Worm (Caenorhabditis elegans): Measurements from ENCODE around the gene F59B1.10.
A peak's percentile ranks its signal among the peaks of the same experiment; 100 is the strongest.

The F59B1.10 gene

ce11 chrV:3697071-3697470, 49.3 kb upstream of the F59B1.10 start (continued):
- no peak for TF ChIP-seq nhr-10 (tag; optimal IDR thresholded peaks at IDR 0.05)
- TF ChIP-seq ZK337.2 (GFP tag; IDR thresholded peaks at IDR 0.05): no peak
- peak; percentile 0 for TF ChIP-seq aha-1 (tag)
- no peak for TF ChIP-seq Y75B8A.6 (GFP tag; IDR thresholded peaks at IDR 0.05)
- peak; percentile 86 for TF ChIP-seq lin-1 (GFP tag; IDR thresholded peaks at IDR 0.05)

DNA sequence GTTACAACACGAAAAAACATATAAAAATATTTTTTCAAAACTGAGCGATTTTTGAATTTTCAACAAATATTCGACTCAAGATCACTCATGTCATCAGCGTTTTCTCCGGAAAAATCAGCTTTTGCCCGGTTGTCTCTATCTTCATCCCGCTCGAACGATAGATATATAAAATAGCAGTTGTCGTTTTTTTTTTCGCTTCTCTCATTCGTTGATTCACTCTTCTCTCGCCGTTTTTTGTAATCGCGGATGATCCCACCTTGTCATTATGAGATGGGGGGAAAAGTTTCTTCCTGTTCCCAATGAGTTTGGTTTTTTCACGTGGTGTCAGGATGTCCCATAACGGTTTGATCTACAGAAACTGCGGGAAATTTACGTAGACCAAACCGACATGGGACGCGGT, 47.5 kb upstream of the F59B1.10 start:
- no peak for TF ChIP-seq nhr-42 (GFP tag; IDR thresholded peaks at IDR 0.05)
- no peak for TF ChIP-seq egl-27 (tag; optimal IDR thresholded peaks at IDR 0.05)
- TF ChIP-seq skn-1 (tag; optimal IDR thresholded peaks at IDR 0.05): no peak
- TF ChIP-seq nhr-11 (tag; optimal IDR thresholded peaks at IDR 0.05): peak; percentile 36
- no peak for TF ChIP-seq mxl-2 (GFP tag; conservative IDR thresholded peaks at IDR 0.05)
- TF ChIP-seq nhr-25 (tag; optimal IDR thresholded peaks at IDR 0.05; ENCODE audit: borderline replicate concordance, insufficient read depth): no peak
- TF ChIP-seq ces-1 (GFP tag; optimal IDR thresholded peaks at IDR 0.05): no peak
- TF ChIP-seq arid-1 (GFP tag; conservative IDR thresholded peaks at IDR 0.05): no peak
- no peak for TF ChIP-seq aly-2 (tag; optimal IDR thresholded peaks at IDR 0.05)
- no peak for TF ChIP-seq hmg-1.1 (GFP tag; IDR thresholded peaks at IDR 0.05)
- no peak for TF ChIP-seq spr-1 (tag; optimal IDR thresholded peaks at IDR 0.05)
- TF ChIP-seq mdl-1 (tag; optimal IDR thresholded peaks at IDR 0.05): peak in 1 of 2 experiments; percentile 19
- TF ChIP-seq cey-2 (tag; optimal IDR thresholded peaks at IDR 0.05; ENCODE audit: borderline replicate concordance, insufficient read depth): no peak
- no peak for TF ChIP-seq nhr-237 (tag; optimal IDR thresholded peaks at IDR 0.05)
- no peak for TF ChIP-seq ZK546.5 (tag; optimal IDR thresholded peaks at IDR 0.05)
- no peak for TF ChIP-seq unc-39 (tag; optimal IDR thresholded peaks at IDR 0.05)
- no peak for TF ChIP-seq nhr-6 (tag; optimal IDR thresholded peaks at IDR 0.05)
- no peak for TF ChIP-seq rbr-2 (tag; optimal IDR thresholded peaks at IDR 0.05)
- no peak for TF ChIP-seq unc-62 (GFP tag; optimal IDR thresholded peaks at IDR 0.05 in 1 of 2)
- no peak for TF ChIP-seq unc-62 (tag; optimal IDR thresholded peaks at IDR 0.05)
- TF ChIP-seq Y75B8A.6 (GFP tag; IDR thresholded peaks at IDR 0.05): no peak
- TF ChIP-seq daf-16 (GFP tag; optimal IDR thresholded peaks at IDR 0.05): peak in 1 of 2 experiments; percentile 43
- TF ChIP-seq daf-16 (tag; optimal IDR thresholded peaks at IDR 0.05): no peak
- TF ChIP-seq spr-3 (GFP tag; optimal IDR thresholded peaks at IDR 0.05): no peak
- no peak for TF ChIP-seq zfp-2 (tag; optimal IDR thresholded peaks at IDR 0.05)
- TF ChIP-seq nhr-28 (tag; optimal IDR thresholded peaks at IDR 0.05): no peak
- TF ChIP-seq pqm-1 (tag; optimal IDR thresholded peaks at IDR 0.05): no peak
- TF ChIP-seq ceh-62 (tag; optimal IDR thresholded peaks at IDR 0.05): no peak
- TF ChIP-seq mxl-3 (GFP tag; optimal IDR thresholded peaks at IDR 0.05): no peak
- peak; percentile 34 for TF ChIP-seq hlh-11 (tag; optimal IDR thresholded peaks at IDR 0.05)
- no peak for TF ChIP-seq aha-1 (tag)

DNA sequence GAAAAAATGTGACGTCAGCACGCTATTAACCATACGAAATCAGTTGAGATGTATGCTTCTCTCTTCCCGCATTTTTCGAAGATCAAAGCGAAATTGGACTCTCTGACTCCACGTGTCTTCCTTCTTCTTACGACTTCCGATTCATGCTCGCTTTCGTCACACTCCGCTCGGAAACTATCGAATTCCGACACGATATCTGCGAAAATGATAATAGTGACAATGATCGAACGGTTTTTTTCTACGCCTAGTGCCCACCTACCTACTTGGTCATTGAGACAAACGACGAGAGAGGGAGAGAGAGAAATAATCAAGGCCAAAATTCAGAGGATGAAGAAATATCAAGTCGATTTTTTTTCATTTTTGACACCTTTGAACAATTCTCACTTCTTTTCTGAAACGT, 45.9 kb upstream of the F59B1.10 start:
- TF ChIP-seq mxl-3 (GFP tag; optimal IDR thresholded peaks at IDR 0.05) (peak; percentile 81), daf-8 (GFP tag; IDR thresholded peaks at IDR 0.05) (no peak), nhr-28 (tag; optimal IDR thresholded peaks at IDR 0.05) (peak; percentile 57)

- TF ChIP-seq daf-16 (GFP tag; optimal IDR thresholded peaks at IDR 0.05) (no peak), daf-16 (tag; optimal IDR thresholded peaks at IDR 0.05) (peak; percentile 52), dmd-6 (GFP tag; IDR thresholded peaks at IDR 0.05) (peak; percentile 30; the same call in 1 of the 2 replicates), mxl-3 (GFP tag; optimal IDR thresholded peaks at IDR 0.05) (no peak), F37D6.2 (tag; optimal IDR thresholded peaks at IDR 0.05) (no peak), spr-1 (tag; optimal IDR thresholded peaks at IDR 0.05) (no peak), hlh-30 (tag; optimal IDR thresholded peaks at IDR 0.05; ENCODE audit: insufficient read depth) (peak; percentile 27), unc-62 (GFP tag; optimal IDR thresholded peaks at IDR 0.05 in 1 of 2) (peak in 1 of 2 experiments; percentile 42), unc-62 (tag; optimal IDR thresholded peaks at IDR 0.05) (no peak), T26A8.4 (GFP tag; IDR thresholded peaks at IDR 0.05) (no peak), ceh-44 (GFP tag; IDR thresholded peaks at IDR 0.05) (no peak), lsy-2 (tag; optimal IDR thresholded peaks at IDR 0.05) (no peak), aly-2 (tag; optimal IDR thresholded peaks at IDR 0.05) (no peak), hlh-11 (tag; optimal IDR thresholded peaks at IDR 0.05) (peak; percentile 38), dve-1 (tag; optimal IDR thresholded peaks at IDR 0.05; ENCODE audit: insufficient read depth) (peak; percentile 1), F26F4.8 (GFP tag; conservative IDR thresholded peaks at IDR 0.05) (no peak), nhr-28 (tag; optimal IDR thresholded peaks at IDR 0.05) (peak; percentile 85), set-16 (GFP tag; IDR thresholded peaks at IDR 0.05) (no peak), mxl-2 (GFP tag; conservative IDR thresholded peaks at IDR 0.05) (no peak), Y48G9A.11 (GFP tag; IDR thresholded peaks at IDR 0.05) (no peak), pqm-1 (tag; optimal IDR thresholded peaks at IDR 0.05) (peak; percentile 76)
Measured at ce11 chrV:3692613-3693012, 44.9 kb upstream of the F59B1.10 start.

Measured in whole organism, L4 larva.